Fruit fly (Drosophila melanogaster): Measurements from ENCODE around the gene CG12693.
A peak's percentile ranks its signal among the peaks of the same experiment; 100 is the strongest.

CG12693 gene

dm6 chrX:4322234-4323210 lies 6.7 kb downstream of the CG12693 start, which contains the start of gene norpA (continued):
- no peak for TF ChIP-seq Camta (GFP tag; optimal IDR thresholded peaks at IDR 0.05)
- TF ChIP-seq B-H1 (GFP tag; IDR thresholded peaks at IDR 0.05), result no peak
- peak; percentile 98 for TF ChIP-seq Bgb (GFP tag; IDR thresholded peaks at IDR 0.05; ENCODE audit: partially characterized antibody)
- peak; percentile 40 for TF ChIP-seq nau (GFP tag; optimal IDR thresholded peaks at IDR 0.05)
- TF ChIP-seq CG15011 (GFP tag; optimal IDR thresholded peaks at IDR 0.05), result no peak
- TF ChIP-seq CG5953 (GFP tag; IDR thresholded peaks at IDR 0.05), result no peak
- peak; percentile 40 for TF ChIP-seq Sox100B (GFP tag; optimal IDR thresholded peaks at IDR 0.05)
- no peak for TF ChIP-seq gro (GFP tag; optimal IDR thresholded peaks at IDR 0.05)
- no peak for TF ChIP-seq eve (GFP tag; optimal IDR thresholded peaks at IDR 0.05)
- no peak for TF ChIP-seq wek (GFP tag; optimal IDR thresholded peaks at IDR 0.05)
- TF ChIP-seq ro (GFP tag; IDR thresholded peaks at IDR 0.05), result no peak
- no peak for TF ChIP-seq repo (GFP tag; optimal IDR thresholded peaks at IDR 0.05)
- no peak for TF ChIP-seq Optix (GFP tag; IDR thresholded peaks at IDR 0.05)
- TF ChIP-seq D19A (tag; optimal IDR thresholded peaks at IDR 0.05), result no peak
- no peak for TF ChIP-seq CG16863 (GFP tag; optimal IDR thresholded peaks at IDR 0.05)
- TF ChIP-seq CG43689 (GFP tag; IDR thresholded peaks at IDR 0.05), result no peak
- no peak for TF ChIP-seq CG3838 (GFP tag; optimal IDR thresholded peaks at IDR 0.05)
- no peak for TF ChIP-seq CG6654 (GFP tag; optimal IDR thresholded peaks at IDR 0.05)
- TF ChIP-seq prd (optimal IDR thresholded peaks at IDR 0.05), result no peak
- TF ChIP-seq prd (GFP tag; IDR thresholded peaks at IDR 0.05), result peak; percentile 22; the same call in 1 of the 3 replicates
- no peak for TF ChIP-seq tin (GFP tag; optimal IDR thresholded peaks at IDR 0.05)
- TF ChIP-seq CG7987 (GFP tag; optimal IDR thresholded peaks at IDR 0.05), result no peak
- TF ChIP-seq ato (GFP tag; IDR thresholded peaks at IDR 0.05; ENCODE audit: partially characterized antibody), result peak; percentile 93
- TF ChIP-seq CG2129 (GFP tag; IDR thresholded peaks at IDR 0.05; ENCODE audit: partially characterized antibody), result peak; percentile 70; the same call in 1 of the 2 replicates
- TF ChIP-seq CG7786 (GFP tag; optimal IDR thresholded peaks at IDR 0.05), result no peak
- no peak for TF ChIP-seq NfI (GFP tag; optimal IDR thresholded peaks at IDR 0.05)
- no peak for TF ChIP-seq fd64A (GFP tag; optimal IDR thresholded peaks at IDR 0.05)
- no peak for TF ChIP-seq CG10959 (GFP tag; IDR thresholded peaks at IDR 0.05)
- no peak for TF ChIP-seq kay (GFP tag; optimal IDR thresholded peaks at IDR 0.05)
- no peak for TF ChIP-seq az2 (GFP tag; optimal IDR thresholded peaks at IDR 0.05)
- TF ChIP-seq sob (GFP tag; IDR thresholded peaks at IDR 0.05), result no peak
- no peak for TF ChIP-seq dimm (GFP tag; IDR thresholded peaks at IDR 0.05)
- TF ChIP-seq Meics (GFP tag; optimal IDR thresholded peaks at IDR 0.05), result peak; percentile 33
- TF ChIP-seq bsh (GFP tag; optimal IDR thresholded peaks at IDR 0.05), result peak; percentile 5 to 54
- TF ChIP-seq CG9932 (GFP tag; IDR thresholded peaks at IDR 0.05), result peak; percentile 60
- TF ChIP-seq jumu (GFP tag; optimal IDR thresholded peaks at IDR 0.05), result no peak
- no peak for TF ChIP-seq CG9817 (tag; optimal IDR thresholded peaks at IDR 0.05)
- TF ChIP-seq her (GFP tag; optimal IDR thresholded peaks at IDR 0.05), result no peak
- no peak for TF ChIP-seq ase (GFP tag; IDR thresholded peaks at IDR 0.05)
- TF ChIP-seq CG7271 (tag; optimal IDR thresholded peaks at IDR 0.05), result no peak
- peak; percentile 97 for TF ChIP-seq CG42726 (GFP tag; IDR thresholded peaks at IDR 0.05; ENCODE audit: partially characterized antibody)
- TF ChIP-seq jing (GFP tag; optimal IDR thresholded peaks at IDR 0.05), result no peak
- TF ChIP-seq Dfd (GFP tag; optimal IDR thresholded peaks at IDR 0.05), result no peak
- peak; percentile 82 for TF ChIP-seq stwl (tag; optimal IDR thresholded peaks at IDR 0.05)
- no peak for TF ChIP-seq h (optimal IDR thresholded peaks at IDR 0.05)
- peak; percentile 61 for TF ChIP-seq CG13894 (tag; optimal IDR thresholded peaks at IDR 0.05)
- no peak for TF ChIP-seq Usf (GFP tag; optimal IDR thresholded peaks at IDR 0.05)
- TF ChIP-seq CG18476 (GFP tag; optimal IDR thresholded peaks at IDR 0.05), result no peak
- no peak for TF ChIP-seq sens-2 (GFP tag; IDR thresholded peaks at IDR 0.05)
- peak; percentile 72 for TF ChIP-seq sna (GFP tag; IDR thresholded peaks at IDR 0.05; ENCODE audit: partially characterized antibody)
